Fruit fly (Drosophila melanogaster) whole organism, embryonic: ENCODE data around the gene CG17982.

Source experiments
- CG6689 ChIP-seq: fragments of 200-800 bp; sonication (Bioruptor generic); IDR thresholded peaks from 2 replicates; pipeline ENCODE4 v1.3.6; 2022; ENCODE audit warnings: missing biosample characterization, missing genetic modification characterization
- ro ChIP-seq: fragments of 200-800 bp; sonication (Bioruptor generic); IDR thresholded peaks from 2 replicates; pipeline ENCODE4 v1.3.6; 2022; ENCODE audit warnings: missing biosample characterization, missing genetic modification characterization

DNA sequence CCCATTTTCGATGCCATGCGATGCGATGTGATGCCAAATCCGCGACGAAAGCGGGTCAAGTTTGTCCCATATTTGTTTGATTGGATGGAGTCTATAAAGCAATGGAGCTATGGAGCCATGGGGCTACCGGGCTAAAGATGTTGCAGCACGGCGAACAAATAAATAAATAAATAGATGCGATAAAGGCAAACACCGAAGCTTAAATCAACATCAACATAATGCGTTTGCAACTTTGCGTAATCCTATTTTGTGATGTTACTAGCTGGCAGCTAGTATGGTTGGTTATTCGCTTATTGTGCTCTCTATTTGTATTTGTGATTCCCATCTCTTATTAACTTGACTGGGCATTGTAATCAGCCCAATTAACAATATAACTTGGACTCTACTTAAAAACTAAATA lies 15.5 kb downstream of the CG17982 start:
- TF ChIP-seq ro (GFP tag; lab: Robert Waterston, UW) (no peak), CG6689 (GFP tag; lab: Robert Waterston, UW) (no peak)
